Worm (Caenorhabditis elegans): ENCODE results near the gene C08B6.10.

DNA sequence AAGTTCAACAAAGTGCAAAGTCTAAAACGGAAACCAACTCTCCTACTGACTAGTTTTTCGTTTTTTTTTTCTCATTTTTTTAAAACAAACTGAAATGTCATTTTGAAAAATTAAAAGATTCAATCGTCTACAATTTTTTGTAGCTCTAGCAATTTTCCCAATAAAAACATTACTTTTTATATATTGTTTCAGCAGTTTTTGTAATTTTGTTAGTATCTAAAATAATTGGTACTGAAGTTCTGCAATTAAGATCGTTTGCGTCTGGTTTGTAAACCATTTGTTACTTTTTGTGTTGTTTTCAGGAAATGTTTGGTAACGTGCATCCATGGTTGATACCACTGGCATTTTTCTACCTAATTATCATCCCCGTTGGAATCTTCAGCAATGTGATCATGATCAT is 33.2 kb downstream of the C08B6.10 start, which contains the start of gene srsx-30:
- TF ChIP-seq flt-1 (GFP tag; IDR thresholded peaks at IDR 0.05): no peak
- TF ChIP-seq klf-2 (GFP tag; conservative IDR thresholded peaks at IDR 0.05): no peak

Data from whole organism, midembryonic.